Fruit fly (Drosophila melanogaster): ENCODE results near the gene CG4313.

The CG4313 gene

DNA sequence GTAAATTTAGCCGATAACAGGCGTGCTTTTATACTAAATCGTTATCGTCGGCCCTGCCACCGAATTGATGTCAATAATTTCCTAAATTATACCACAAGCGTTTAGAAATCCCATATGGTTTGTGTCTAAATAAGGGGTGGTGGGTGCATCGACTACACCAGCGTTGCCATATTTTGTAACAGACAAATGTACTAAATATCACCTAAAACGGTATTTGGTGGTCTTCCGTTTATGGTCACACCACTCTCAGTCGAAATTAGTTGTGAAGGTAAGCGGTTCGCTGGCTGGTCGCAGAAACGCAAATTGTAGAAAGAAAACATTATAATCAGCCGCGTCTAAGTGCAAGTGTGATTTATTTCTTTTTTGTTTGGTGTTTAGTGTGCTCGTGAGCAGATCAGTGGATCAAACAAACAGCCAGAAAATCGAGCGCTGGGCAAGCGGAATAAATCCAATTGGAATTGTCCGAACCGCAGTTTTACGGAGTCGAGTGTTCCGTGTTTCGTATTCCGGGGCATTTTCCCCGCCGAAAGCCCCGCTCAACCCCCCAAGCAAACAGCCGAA is 38.8 kb downstream of the CG4313 start, which contains the start of the genes CG16903 and Unc-76 (continued):
- TF ChIP-seq Eip75B (GFP tag; optimal IDR thresholded peaks at IDR 0.05), result no peak
- peak; percentile 51 for TF ChIP-seq CG1621 (tag; optimal IDR thresholded peaks at IDR 0.05)
- TF ChIP-seq achi (GFP tag; optimal IDR thresholded peaks at IDR 0.05), result no peak
- TF ChIP-seq CG8632 (GFP tag; optimal IDR thresholded peaks at IDR 0.05), result no peak
- TF ChIP-seq CG7368 (GFP tag; optimal IDR thresholded peaks at IDR 0.05), result no peak
- TF ChIP-seq dac (GFP tag; optimal IDR thresholded peaks at IDR 0.05), result no peak
- TF ChIP-seq Hr4 (GFP tag; optimal IDR thresholded peaks at IDR 0.05), result no peak
- TF ChIP-seq Eip78C (GFP tag), result peak; percentile 83
- TF ChIP-seq Eip93F (GFP tag; optimal IDR thresholded peaks at IDR 0.05), result no peak
- TF ChIP-seq net (GFP tag; optimal IDR thresholded peaks at IDR 0.05), result no peak
- peak; percentile 32 for TF ChIP-seq Sox14 (GFP tag; optimal IDR thresholded peaks at IDR 0.05)
- TF ChIP-seq CG16779 (tag; optimal IDR thresholded peaks at IDR 0.05), result peak; percentile 25
- TF ChIP-seq dsx (GFP tag; optimal IDR thresholded peaks at IDR 0.05; ENCODE audit: poor library complexity, severe bottlenecking), result peak; percentile 59
- no peak for TF ChIP-seq fd85E (GFP tag; optimal IDR thresholded peaks at IDR 0.05)
- no peak for TF ChIP-seq pdm3 (GFP tag; optimal IDR thresholded peaks at IDR 0.05)
- no peak for TF ChIP-seq CG8319 (GFP tag; optimal IDR thresholded peaks at IDR 0.05)
- peak; percentile 70 for TF ChIP-seq svp (GFP tag)

- no peak for TF ChIP-seq CG34406 (GFP tag; optimal IDR thresholded peaks at IDR 0.05)
- no peak for TF ChIP-seq CG6792 (GFP tag; optimal IDR thresholded peaks at IDR 0.05)
- TF ChIP-seq Gug (GFP tag; IDR thresholded peaks at IDR 0.05), result no peak
- no peak for TF ChIP-seq CG16779 (tag; optimal IDR thresholded peaks at IDR 0.05)
- no peak for TF ChIP-seq achi (GFP tag; optimal IDR thresholded peaks at IDR 0.05)
- TF ChIP-seq CG6163 (GFP tag; IDR thresholded peaks at IDR 0.05), result no peak
- TF ChIP-seq salr (GFP tag; optimal IDR thresholded peaks at IDR 0.05), result no peak
- TF ChIP-seq CG7368 (GFP tag; optimal IDR thresholded peaks at IDR 0.05), result no peak
- no peak for TF ChIP-seq CG11902 (GFP tag; optimal IDR thresholded peaks at IDR 0.05)
- TF ChIP-seq svp (GFP tag), result no peak
- TF ChIP-seq Eip75B (GFP tag; optimal IDR thresholded peaks at IDR 0.05), result no peak
- TF ChIP-seq CG32006 (GFP tag; optimal IDR thresholded peaks at IDR 0.05), result no peak
- no peak for TF ChIP-seq CG31627 (GFP tag; optimal IDR thresholded peaks at IDR 0.05)
- no peak for TF ChIP-seq Lpt (GFP tag; optimal IDR thresholded peaks at IDR 0.05)
- no peak for TF ChIP-seq CG8119 (GFP tag; IDR thresholded peaks at IDR 0.05)
- TF ChIP-seq Hr38 (GFP tag; optimal IDR thresholded peaks at IDR 0.05), result no peak
- no peak for TF ChIP-seq CG6808 (GFP tag; optimal IDR thresholded peaks at IDR 0.05)
- no peak for TF ChIP-seq Ets96B (tag; optimal IDR thresholded peaks at IDR 0.05)
- no peak for TF ChIP-seq CG8319 (GFP tag; optimal IDR thresholded peaks at IDR 0.05)
- TF ChIP-seq ss (GFP tag; optimal IDR thresholded peaks at IDR 0.05), result no peak
These were observed 40.2 kb downstream of the CG4313 start for dm6 chrX:2081848-2082365.

DNA sequence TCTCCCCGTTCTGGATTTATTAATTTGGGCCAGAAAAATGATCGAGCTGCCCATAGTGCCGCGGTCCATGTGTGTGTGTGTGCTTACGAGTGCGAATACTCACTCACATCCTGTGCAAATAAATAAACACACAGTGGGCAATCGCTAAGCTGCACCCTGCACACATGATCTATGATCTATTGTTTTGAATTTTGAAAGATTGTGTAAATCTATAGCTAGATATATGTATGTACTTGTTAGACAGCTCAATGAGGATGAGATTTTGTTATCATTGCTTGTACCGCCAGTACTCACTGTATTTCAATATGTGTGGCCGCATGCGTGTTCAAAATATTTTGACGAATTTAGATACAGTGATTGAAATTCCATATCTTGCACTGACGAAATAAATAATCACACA is 41.4 kb downstream of the CG4313 start:
- TF ChIP-seq CG6808 (GFP tag; optimal IDR thresholded peaks at IDR 0.05) (peak; percentile 80), Lpt (GFP tag; optimal IDR thresholded peaks at IDR 0.05) (peak; percentile 85), Gug (GFP tag; IDR thresholded peaks at IDR 0.05) (peak; percentile 89), CG34406 (GFP tag; optimal IDR thresholded peaks at IDR 0.05) (peak; percentile 74), dsx (GFP tag; optimal IDR thresholded peaks at IDR 0.05; ENCODE audit: poor library complexity, severe bottlenecking) (peak; percentile 86), Hr4 (GFP tag; optimal IDR thresholded peaks at IDR 0.05) (peak; percentile 90), CG6792 (GFP tag; optimal IDR thresholded peaks at IDR 0.05) (peak; percentile 83), fd59A (GFP tag; optimal IDR thresholded peaks at IDR 0.05) (peak; percentile 83), eg (GFP tag; IDR thresholded peaks at IDR 0.05) (peak; percentile 95), CG11762 (GFP tag; optimal IDR thresholded peaks at IDR 0.05; ENCODE audit: insufficient read depth) (peak; percentile 83), net (GFP tag; optimal IDR thresholded peaks at IDR 0.05) (peak; percentile 87), Sox14 (GFP tag; optimal IDR thresholded peaks at IDR 0.05) (peak; percentile 81), Hr38 (GFP tag; optimal IDR thresholded peaks at IDR 0.05) (peak; percentile 67), Sox102F (GFP tag; optimal IDR thresholded peaks at IDR 0.05) (peak; percentile 81), CG10631 (GFP tag; optimal IDR thresholded peaks at IDR 0.05) (peak; percentile 81), Eip93F (GFP tag; optimal IDR thresholded peaks at IDR 0.05) (no peak), CG11902 (GFP tag; optimal IDR thresholded peaks at IDR 0.05) (peak; percentile 79), esn (GFP tag; optimal IDR thresholded peaks at IDR 0.05) (peak; percentile 84), CG15336 (GFP tag; IDR thresholded peaks at IDR 0.05) (peak; percentile 92), Eip78C (GFP tag) (peak; percentile 97), Smox (GFP tag; optimal IDR thresholded peaks at IDR 0.05) (peak; percentile 80), OdsH (GFP tag; optimal IDR thresholded peaks at IDR 0.05) (peak; percentile 89), Blimp-1 (GFP tag; optimal IDR thresholded peaks at IDR 0.05) (peak; percentile 21), CG9139 (GFP tag; optimal IDR thresholded peaks at IDR 0.05) (peak; percentile 54), CG8319 (GFP tag; optimal IDR thresholded peaks at IDR 0.05) (peak; percentile 74), Met (GFP tag; optimal IDR thresholded peaks at IDR 0.05) (peak; percentile 79), lz (GFP tag; optimal IDR thresholded peaks at IDR 0.05) (peak; percentile 86), CG6163 (GFP tag; IDR thresholded peaks at IDR 0.05) (peak; percentile 94), cyc (GFP tag; optimal IDR thresholded peaks at IDR 0.05) (peak; percentile 87), salr (GFP tag; optimal IDR thresholded peaks at IDR 0.05) (peak; percentile 61 to 83)
